Worm (Caenorhabditis elegans) whole organism, L4/young adult: ENCODE measurements around the gene rab-3.

Experiments
- W03F9.2 ChIP-seq: fragments of 150-350 bp; optimal IDR thresholded peaks from 2 replicates; lab custom pipeline; 2014; ENCODE audit warnings: missing biosample characterization, missing genetic modification characterization
- him-1 ChIP-seq: sonication (generic microtip); optimal IDR thresholded peaks from 2 replicates; lab custom pipeline; 2016; ENCODE audit warnings: missing genotype, missing genetic modification reagents, missing genetic modification characterization, missing compliant biosample characterization

ce11 chrII:5680703-5681102 is 47.0 kb downstream of the rab-3 start, which contains the start of gene flp-27:
- TF ChIP-seq W03F9.2 (no peak), him-1 (no peak)
